Fruit fly (Drosophila melanogaster): ENCODE measurements around the gene GatA.

GatA gene

dm6 chr3R:18997388-18998287 is 31.0 kb downstream of the GatA start (continued):
- TF ChIP-seq GATAe (GFP tag; conservative IDR thresholded peaks at IDR 0.05) (no peak), dysf (GFP tag; IDR thresholded peaks at IDR 0.05) (no peak), gem (tag; optimal IDR thresholded peaks at IDR 0.05) (peak; percentile 77), CG2129 (GFP tag; IDR thresholded peaks at IDR 0.05; ENCODE audit: partially characterized antibody) (no peak), ham (GFP tag; IDR thresholded peaks at IDR 0.05) (no peak), grn (GFP tag; optimal IDR thresholded peaks at IDR 0.05) (peak; percentile 91), CG16813 (GFP tag; IDR thresholded peaks at IDR 0.05; ENCODE audit: partially characterized antibody) (no peak), Ravus (GFP tag; IDR thresholded peaks at IDR 0.05) (no peak), NC2α (GFP tag; optimal IDR thresholded peaks at IDR 0.05) (peak; percentile 85), bbx (GFP tag; IDR thresholded peaks at IDR 0.05; ENCODE audit: partially characterized antibody) (no peak), CG17328 (GFP tag; IDR thresholded peaks at IDR 0.05) (peak; percentile 85), tio (GFP tag; optimal IDR thresholded peaks at IDR 0.05) (peak; percentile 10), hkb (optimal IDR thresholded peaks at IDR 0.05) (no peak), hkb (GFP tag; IDR thresholded peaks at IDR 0.05) (peak; percentile 68), Asciz (GFP tag; optimal IDR thresholded peaks at IDR 0.05) (peak; percentile 89), lab (GFP tag; optimal IDR thresholded peaks at IDR 0.05) (peak; percentile 26), D19B (GFP tag; optimal IDR thresholded peaks at IDR 0.05) (no peak), C15 (GFP tag; IDR thresholded peaks at IDR 0.05) (no peak), CG11093 (GFP tag; IDR thresholded peaks at IDR 0.05) (peak; percentile 10; the same call in 1 of the 3 replicates), CG1603 (tag; optimal IDR thresholded peaks at IDR 0.05) (peak; percentile 84), CG32772 (GFP tag; IDR thresholded peaks at IDR 0.05) (no peak), jigr1 (GFP tag; IDR thresholded peaks at IDR 0.05) (no peak), CG6813 (GFP tag; optimal IDR thresholded peaks at IDR 0.05) (peak; percentile 79), Hr78 (GFP tag; optimal IDR thresholded peaks at IDR 0.05) (peak in 1 of 2 experiments; percentile 59), Dp (GFP tag; optimal IDR thresholded peaks at IDR 0.05) (no peak), hbn (GFP tag; IDR thresholded peaks at IDR 0.05; ENCODE audit: partially characterized antibody) (no peak), Camta (GFP tag; optimal IDR thresholded peaks at IDR 0.05) (no peak), CG18599 (GFP tag; optimal IDR thresholded peaks at IDR 0.05) (peak; percentile 6), CG17912 (GFP tag; optimal IDR thresholded peaks at IDR 0.05) (peak; percentile 82), shn (GFP tag; optimal IDR thresholded peaks at IDR 0.05) (peak; percentile 42), CG4820 (GFP tag; optimal IDR thresholded peaks at IDR 0.05) (no peak), fd102C (GFP tag; optimal IDR thresholded peaks at IDR 0.05) (peak; percentile 90), CG17829 (tag; optimal IDR thresholded peaks at IDR 0.05) (peak; percentile 26), CG13296 (GFP tag; optimal IDR thresholded peaks at IDR 0.05) (peak; percentile 31), CG14050 (GFP tag; IDR thresholded peaks at IDR 0.05) (no peak; the same call in 2 of the 3 replicates), MBD-R2 (GFP tag; IDR thresholded peaks at IDR 0.05) (no peak), Hr3 (GFP tag; optimal IDR thresholded peaks at IDR 0.05) (peak; percentile 11), Fer2 (tag; optimal IDR thresholded peaks at IDR 0.05) (no peak), zf30C (GFP tag; optimal IDR thresholded peaks at IDR 0.05) (no peak), Aef1 (GFP tag; IDR thresholded peaks at IDR 0.05) (no peak), CG10462 (GFP tag; optimal IDR thresholded peaks at IDR 0.05) (peak; percentile 83), CG4617 (GFP tag; optimal IDR thresholded peaks at IDR 0.05; ENCODE audit: borderline replicate concordance) (peak; percentile 33), pho (GFP tag; optimal IDR thresholded peaks at IDR 0.05) (no peak), Tbp (GFP tag; optimal IDR thresholded peaks at IDR 0.05) (no peak), h (optimal IDR thresholded peaks at IDR 0.05) (no peak), CG31224 (GFP tag; IDR thresholded peaks at IDR 0.05) (no peak), CG18262 (tag; optimal IDR thresholded peaks at IDR 0.05) (peak; percentile 53), CG1602 (GFP tag; optimal IDR thresholded peaks at IDR 0.05) (peak; percentile 56), unc-4 (GFP tag; IDR thresholded peaks at IDR 0.05; ENCODE audit: partially characterized antibody) (no peak)
